Worm (Caenorhabditis elegans) whole organism, midembryonic: ENCODE data around the gene memi-1.

Experiments used
- T22C8.4 ChIP-seq: fragments of 200-800 bp; sonication (Bioruptor generic); IDR thresholded peaks from 2 replicates; pipeline ENCODE4 v1.3.6; 2022; ENCODE audit warnings: missing genetic modification characterization, missing compliant biosample characterization
- cog-1 ChIP-seq: sonication (generic microtip); optimal IDR thresholded peaks from 2 replicates; lab custom pipeline; 2016; ENCODE audit warnings: missing genetic modification characterization, missing compliant biosample characterization
- flt-1 ChIP-seq: fragments of 200-800 bp; sonication (Bioruptor generic); IDR thresholded peaks from 2 replicates; pipeline ENCODE4 v1.3.6; 2022; ENCODE audit warnings: missing genetic modification characterization, missing compliant biosample characterization
- klf-2 ChIP-seq: fragments of 200-800 bp; sonication (Bioruptor generic); conservative IDR thresholded peaks from 2 replicates; pipeline ENCODE4 v1.3.6; 2022; ENCODE audit warnings: missing genetic modification reagents, missing genetic modification characterization, missing compliant biosample characterization
- med-1 ChIP-seq: sonication (generic microtip); optimal IDR thresholded peaks from 2 replicates; lab custom pipeline; 2017; ENCODE audit warnings: missing genetic modification characterization, mild to moderate bottlenecking, missing compliant biosample characterization, antibody characterized with exemption, missing genetic modification reagents; ENCODE audit not compliant: insufficient read depth
- tab-1 ChIP-seq: fragments of 200-800 bp; sonication (Bioruptor generic); IDR thresholded peaks from 2 replicates; pipeline ENCODE4 v1.3.6; 2022; ENCODE audit warnings: missing genetic modification characterization, missing compliant biosample characterization
- ztf-29 ChIP-seq: fragments of 200-800 bp; sonication (Bioruptor generic); IDR thresholded peaks from 2 replicates; pipeline ENCODE4 v1.3.6; 2022; ENCODE audit warnings: missing genetic modification reagents, missing genetic modification characterization, missing compliant biosample characterization

DNA sequence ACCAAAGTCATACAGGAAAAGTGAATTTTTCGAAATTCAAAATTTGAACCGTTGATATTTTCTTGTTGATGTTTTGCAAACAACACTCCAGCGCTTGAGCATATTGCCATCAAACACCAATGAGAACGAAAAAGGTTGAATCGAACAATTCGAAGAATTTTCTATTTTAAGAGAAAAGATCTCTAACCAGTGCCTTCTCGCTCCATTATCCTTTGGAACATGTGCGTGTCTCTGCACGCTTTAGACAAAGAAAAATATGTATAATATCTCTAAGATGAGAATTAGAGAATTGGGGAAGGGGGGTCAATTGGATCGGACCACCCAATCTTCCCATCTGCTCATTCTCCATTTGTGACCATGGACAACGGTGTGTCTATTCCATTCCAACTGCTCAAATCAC lies 3.6 kb upstream of the memi-1 start, which contains the start of gene Y17G9B.2:
- no peak for TF ChIP-seq flt-1 (GFP tag; lab: Robert Waterston, UW)
- no peak for TF ChIP-seq T22C8.4 (GFP tag; lab: Robert Waterston, UW)
- no peak for TF ChIP-seq klf-2 (GFP tag; lab: Robert Waterston, UW)
- TF ChIP-seq tab-1 (GFP tag; lab: Robert Waterston, UW): no peak
- TF ChIP-seq cog-1 (tag; lab: Kevin White, UChicago): no peak
- no peak for TF ChIP-seq ztf-29 (GFP tag; lab: Robert Waterston, UW)
- no peak for TF ChIP-seq med-1 (GFP tag; lab: Kevin White, UChicago)
